Worm (Caenorhabditis elegans) whole organism, early embryonic: ENCODE data around the gene C09H10.9.

ENCODE experiments used
- B0310.2 ChIP-seq: sonication (generic microtip); optimal IDR thresholded peaks from 2 replicates; lab custom pipeline; 2016; ENCODE audit warnings: mild to moderate bottlenecking, missing genetic modification characterization, missing compliant biosample characterization
- F13C5.2 ChIP-seq: sonication (generic microtip); optimal IDR thresholded peaks from 2 replicates; lab custom pipeline; 2017; ENCODE audit warnings: mild to moderate bottlenecking, missing genetic modification characterization, inconsistent platforms, missing compliant biosample characterization
- ama-1 ChIP-seq: fragments of 150-350 bp; optimal IDR thresholded peaks from 2 replicates; lab custom pipeline; 2014
- ceh-13 ChIP-seq: fragments of 200-800 bp; sonication (Bioruptor generic); optimal IDR thresholded peaks from 2 replicates; lab custom pipeline; 2018; ENCODE audit warnings: mild to moderate bottlenecking, missing genetic modification characterization, missing compliant biosample characterization
- ets-7 ChIP-seq: sonication (generic microtip); optimal IDR thresholded peaks from 2 replicates; lab custom pipeline; 2016; ENCODE audit warnings: missing genotype, missing genetic modification characterization, missing compliant biosample characterization
- flt-1 ChIP-seq: fragments of 200-800 bp; sonication (Bioruptor generic); IDR thresholded peaks from 2 replicates; pipeline ENCODE4 v1.3.6; 2022; ENCODE audit warnings: missing genetic modification characterization, missing compliant biosample characterization
- hmg-4 ChIP-seq: fragments of 200-800 bp; sonication (Bioruptor generic); optimal IDR thresholded peaks from 2 replicates; lab custom pipeline; 2018; ENCODE audit warnings: mild to moderate bottlenecking, missing genetic modification characterization, missing compliant biosample characterization
- pes-1 ChIP-seq: fragments of 200-800 bp; sonication (Bioruptor generic); IDR thresholded peaks from 2 replicates; pipeline ENCODE4 v1.3.6; 2022; ENCODE audit warnings: missing genetic modification reagents, missing genetic modification characterization, missing compliant biosample characterization
- tbx-11 ChIP-seq: fragments of 200-800 bp; sonication (Bioruptor generic); IDR thresholded peaks from 2 replicates; pipeline ENCODE4 v1.3.6; 2022; ENCODE audit warnings: missing genetic modification characterization, missing compliant biosample characterization

DNA sequence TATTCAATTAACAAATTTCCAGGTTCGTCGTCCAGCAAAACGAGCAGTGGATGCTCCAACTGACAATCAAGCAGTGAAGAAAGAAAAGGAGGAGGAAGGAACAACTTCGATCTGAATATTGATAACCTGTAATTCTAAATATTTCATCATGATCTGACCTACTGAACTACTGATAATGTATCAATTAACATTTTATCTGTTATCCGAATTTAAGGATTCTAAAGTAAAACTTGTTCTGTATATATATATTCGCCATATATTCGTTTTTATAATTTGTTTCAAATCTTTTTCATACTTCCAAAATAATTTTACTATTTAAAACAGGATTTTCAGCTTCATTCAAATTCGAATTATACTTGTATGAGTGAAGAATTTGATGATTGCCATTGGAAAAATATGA lies 3.6 kb downstream of the C09H10.9 start, which contains the start of gene apc-17:
- no peak for TF ChIP-seq ama-1 (lab: Kevin White, UChicago)
- no peak for TF ChIP-seq tbx-11 (GFP tag; lab: Robert Waterston, UW)
- TF ChIP-seq hmg-4, result no peak
- no peak for TF ChIP-seq pes-1 (GFP tag; lab: Robert Waterston, UW)
- no peak for TF ChIP-seq ets-7 (tag; lab: Kevin White, UChicago)
- TF ChIP-seq flt-1 (GFP tag; lab: Robert Waterston, UW), result no peak
- TF ChIP-seq B0310.2 (tag; lab: Kevin White, UChicago), result no peak
- no peak for TF ChIP-seq ceh-13 (GFP tag; lab: Kevin White, UChicago)
- TF ChIP-seq F13C5.2 (tag; lab: Kevin White, UChicago), result no peak
